Fruit fly (Drosophila melanogaster) whole organism, pupa: Measurements from ENCODE around the gene GlnRS.

Source experiments
- CG10348 ChIP-seq: fragments of 200-800 bp; sonication (Bioruptor generic); IDR thresholded peaks from 2 replicates; pipeline ENCODE4 v1.3.6; 2022; ENCODE audit warnings: missing biosample characterization, missing genetic modification characterization
- CG12605 ChIP-seq: fragments of 200-800 bp; sonication (Bioruptor generic); IDR thresholded peaks from 2 replicates; pipeline ENCODE4 v1.3.6; 2022; ENCODE audit warnings: missing biosample characterization, missing genetic modification characterization
- CG13204 ChIP-seq: fragments of 200-800 bp; sonication (Bioruptor generic); optimal IDR thresholded peaks from 2 replicates; lab custom pipeline; 2018; ENCODE audit warnings: missing biosample characterization, mild to moderate bottlenecking, missing genetic modification characterization, moderate library complexity
- CG15710 ChIP-seq: fragments of 200-800 bp; sonication (Bioruptor generic); optimal IDR thresholded peaks from 2 replicates; lab custom pipeline; 2018; ENCODE audit warnings: missing biosample characterization, mild to moderate bottlenecking, missing genetic modification characterization, moderate library complexity
- CG32121 ChIP-seq: fragments of 200-800 bp; sonication (Bioruptor generic); IDR thresholded peaks from 2 replicates; pipeline ENCODE4 v1.3.6; 2022; ENCODE audit warnings: missing biosample characterization, missing genetic modification characterization
- CG8159 ChIP-seq: fragments of 200-800 bp; sonication (Bioruptor generic); optimal IDR thresholded peaks from 3 replicates; lab custom pipeline; 2018; ENCODE audit warnings: missing biosample characterization, mild to moderate bottlenecking, missing genetic modification characterization, moderate library complexity
- CG8301 ChIP-seq: fragments of 200-800 bp; sonication (Bioruptor generic); optimal IDR thresholded peaks from 2 replicates; lab custom pipeline; 2018; ENCODE audit warnings: missing biosample characterization, mild to moderate bottlenecking, missing genetic modification characterization
- EcR ChIP-seq: fragments of 200-800 bp; sonication (Bioruptor generic); optimal IDR thresholded peaks from 3 replicates; lab custom pipeline; 2019; ENCODE audit warnings: missing biosample characterization, missing genetic modification characterization, mild to moderate bottlenecking, moderate library complexity, missing genetic modification reagents
- Pif1A ChIP-seq: fragments of 200-800 bp; sonication (Bioruptor generic); optimal IDR thresholded peaks from 3 replicates; lab custom pipeline; 2016; ENCODE audit warnings: missing biosample characterization, missing genetic modification characterization
- Snoo ChIP-seq: fragments of 200-800 bp; sonication (Bioruptor generic); optimal IDR thresholded peaks from 3 replicates; lab custom pipeline; 2017; ENCODE audit warnings: missing biosample characterization, mild to moderate bottlenecking, missing genetic modification characterization, inconsistent platforms

DNA sequence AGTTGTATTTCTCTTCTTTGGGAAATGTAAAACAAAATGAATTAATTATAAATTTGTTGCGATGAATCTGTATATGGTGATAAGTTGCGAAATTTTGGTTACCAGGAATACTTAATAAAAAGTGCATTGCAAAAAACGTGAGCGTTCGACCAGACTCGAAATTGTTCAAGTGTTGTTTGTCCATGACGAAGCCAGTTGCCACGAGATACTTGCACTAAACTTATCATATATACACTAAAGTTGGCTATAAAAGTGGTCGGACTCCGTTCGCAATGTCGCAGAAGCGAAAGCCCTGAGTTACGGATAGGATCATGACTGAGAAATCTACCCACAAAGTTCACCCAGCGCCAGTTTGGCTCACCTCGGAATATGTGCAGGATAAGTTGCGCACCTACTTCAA lies 8.0 kb upstream of the GlnRS start, which contains the start of gene CG11878:
- TF ChIP-seq CG8301 (tag; lab: Kevin White, UChicago) (no peak), CG32121 (GFP tag; lab: Robert Waterston, UW) (no peak), CG8159 (tag; lab: Kevin White, UChicago) (no peak), CG12605 (GFP tag; lab: Robert Waterston, UW) (no peak), Pif1A (GFP tag; lab: Kevin White, UChicago) (no peak), CG10348 (no peak), CG13204 (GFP tag; lab: Kevin White, UChicago) (no peak), CG15710 (tag; lab: Kevin White, UChicago) (no peak), EcR (no peak), Snoo (tag; lab: Kevin White, UChicago) (no peak)
